Fruit fly (Drosophila melanogaster): ENCODE results near the gene CG10472.

- TF ChIP-seq jim (GFP tag; optimal IDR thresholded peaks at IDR 0.05) (no peak), fru (GFP tag; optimal IDR thresholded peaks at IDR 0.05) (no peak), Jra (GFP tag; optimal IDR thresholded peaks at IDR 0.05) (no peak), sage (GFP tag; optimal IDR thresholded peaks at IDR 0.05) (no peak), psq (GFP tag; optimal IDR thresholded peaks at IDR 0.05) (no peak), dsf (GFP tag; optimal IDR thresholded peaks at IDR 0.05; ENCODE audit: borderline replicate concordance) (no peak), usp (GFP tag; optimal IDR thresholded peaks at IDR 0.05) (no peak)
These were observed 30.5 kb upstream of the CG10472 start, which contains the start of gene CG10469 for dm6 chr3L:6093213-6093612.

Data from whole organism, wandering third instar larva.